Fruit fly (Drosophila melanogaster): Measurements from ENCODE around the gene Sgs3.

The Sgs3 gene

DNA sequence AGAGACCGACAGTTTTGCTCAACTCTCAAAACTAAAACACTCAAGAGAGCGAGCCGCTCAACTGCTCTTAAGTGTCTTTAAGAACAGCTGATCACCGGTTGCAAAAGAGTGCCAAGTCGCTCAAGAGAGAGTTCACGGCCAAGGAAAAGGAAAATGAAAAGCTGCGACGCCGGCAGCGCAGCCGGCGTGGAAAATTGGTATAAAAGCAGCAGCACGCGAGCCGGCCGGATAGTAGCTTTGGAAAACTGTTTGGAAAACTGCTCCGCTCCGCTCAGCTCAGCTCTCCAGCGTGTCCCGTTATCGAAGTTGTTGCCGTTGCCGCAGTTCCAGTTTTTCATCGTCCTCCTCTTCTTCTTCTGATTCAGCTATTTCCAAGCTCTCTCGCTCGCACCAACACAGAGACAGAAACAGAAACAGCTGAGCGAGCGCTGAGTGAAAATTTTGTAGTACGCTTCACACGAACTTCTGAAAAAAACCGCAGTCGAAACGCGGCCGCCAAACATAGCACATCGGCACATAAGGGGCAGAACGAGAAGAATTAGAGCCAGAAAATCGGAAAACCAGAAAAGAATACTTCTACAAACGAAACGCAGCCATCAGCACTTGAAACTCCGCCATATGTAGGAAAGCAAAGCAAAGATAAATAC lies 24.6 kb upstream of the Sgs3 start, which contains the start of gene chrb (continued):
- TF ChIP-seq Fer3 (tag; optimal IDR thresholded peaks at IDR 0.05) (no peak), CG12236 (GFP tag; optimal IDR thresholded peaks at IDR 0.05) (peak; percentile 37), Blimp-1 (GFP tag; optimal IDR thresholded peaks at IDR 0.05) (peak; percentile 56), tll (GFP tag; optimal IDR thresholded peaks at IDR 0.05) (no peak), shn (GFP tag; optimal IDR thresholded peaks at IDR 0.05) (peak; percentile 30), CG1233 (GFP tag; optimal IDR thresholded peaks at IDR 0.05) (peak; percentile 25), CG18764 (GFP tag; optimal IDR thresholded peaks at IDR 0.05) (no peak), onecut (GFP tag; IDR thresholded peaks at IDR 0.05) (peak; percentile 41; the same call in 1 of the 2 replicates), br (optimal IDR thresholded peaks at IDR 0.05) (no peak), CG15011 (GFP tag; optimal IDR thresholded peaks at IDR 0.05) (no peak), Ssrp (tag; optimal IDR thresholded peaks at IDR 0.05) (no peak), CG8944 (GFP tag; optimal IDR thresholded peaks at IDR 0.05) (peak; percentile 29), Dbx (GFP tag; IDR thresholded peaks at IDR 0.05) (peak; percentile 65; the same call in 2 of the 3 replicates), CG33213 (GFP tag; optimal IDR thresholded peaks at IDR 0.05) (peak; percentile 17), lmd (GFP tag; IDR thresholded peaks at IDR 0.05) (peak; percentile 18; the same call in 1 of the 2 replicates), Lhr (GFP tag; optimal IDR thresholded peaks at IDR 0.05) (no peak), Doc3 (GFP tag; IDR thresholded peaks at IDR 0.05; ENCODE audit: partially characterized antibody) (peak; percentile 51; the same call in 1 of the 3 replicates), ewg (GFP tag; optimal IDR thresholded peaks at IDR 0.05) (peak; percentile 59), CG3407 (GFP tag; optimal IDR thresholded peaks at IDR 0.05) (peak; percentile 87), exex (tag; optimal IDR thresholded peaks at IDR 0.05) (peak; percentile 31), maf-S (GFP tag; optimal IDR thresholded peaks at IDR 0.05) (peak; percentile 26), CG13894 (tag; optimal IDR thresholded peaks at IDR 0.05) (peak; percentile 65), knrl (GFP tag; IDR thresholded peaks at IDR 0.05; ENCODE audit: partially characterized antibody) (peak; percentile 50; the same call in 2 of the 3 replicates), Elba2 (GFP tag; optimal IDR thresholded peaks at IDR 0.05) (no peak), fru (optimal IDR thresholded peaks at IDR 0.05) (no peak), ash1 (GFP tag; optimal IDR thresholded peaks at IDR 0.05) (peak; percentile 85), CG16779 (GFP tag; IDR thresholded peaks at IDR 0.05) (peak; percentile 74; the same call in 1 of the 2 replicates), H15 (GFP tag; IDR thresholded peaks at IDR 0.05) (0 out of 3 replicates have a peak, but pooled peaks have one; percentile 17), Optix (GFP tag; IDR thresholded peaks at IDR 0.05) (no peak; the same call in 2 of the 3 replicates), CG3726 (GFP tag; IDR thresholded peaks at IDR 0.05) (0 out of 3 replicates have a peak, but pooled peaks have one; percentile 30), CG10565 (GFP tag; optimal IDR thresholded peaks at IDR 0.05) (no peak), Mrtf (GFP tag; IDR thresholded peaks at IDR 0.05) (no peak), Adf1 (GFP tag; IDR thresholded peaks at IDR 0.05) (peak; percentile 96), Eip74EF (GFP tag; optimal IDR thresholded peaks at IDR 0.05) (peak in 1 of 2 experiments; percentile 52), Oaz (GFP tag; IDR thresholded peaks at IDR 0.05) (no peak), Aef1 (GFP tag; IDR thresholded peaks at IDR 0.05) (no peak), Gug (GFP tag; IDR thresholded peaks at IDR 0.05) (peak; percentile 38; the same call in 2 of the 4 replicates), gcm (GFP tag; optimal IDR thresholded peaks at IDR 0.05) (peak; percentile 41), CG17829 (tag; optimal IDR thresholded peaks at IDR 0.05) (peak; percentile 80), Rfx (GFP tag; IDR thresholded peaks at IDR 0.05) (peak; percentile 39; the same call in 1 of the 2 replicates), CoRest (tag; optimal IDR thresholded peaks at IDR 0.05) (no peak), cad (GFP tag; optimal IDR thresholded peaks at IDR 0.05) (peak; percentile 41), HLH3B (GFP tag; IDR thresholded peaks at IDR 0.05) (peak; percentile 39; the same call in 1 of the 2 replicates), Dref (GFP tag; IDR thresholded peaks at IDR 0.05) (no peak), CG31388 (GFP tag; optimal IDR thresholded peaks at IDR 0.05) (no peak), NK7.1 (GFP tag; optimal IDR thresholded peaks at IDR 0.05) (peak; percentile 15), CkIIα-i1 (GFP tag; IDR thresholded peaks at IDR 0.05) (no peak), lab (GFP tag; optimal IDR thresholded peaks at IDR 0.05) (peak; percentile 79), CG10274 (GFP tag; optimal IDR thresholded peaks at IDR 0.05) (no peak), stwl (tag; optimal IDR thresholded peaks at IDR 0.05) (peak; percentile 28)

Data from whole organism, embryonic.